Fruit fly (Drosophila melanogaster): ENCODE measurements around the gene CG31140.

dm6 chr3R:23920874-23921539, 42.0 kb upstream of the CG31140 start:
- TF ChIP-seq CG8478 (optimal IDR thresholded peaks at IDR 0.05), result no peak
- TF ChIP-seq Nf-YC (tag; optimal IDR thresholded peaks at IDR 0.05), result peak; percentile 32
- TF ChIP-seq oc (tag; optimal IDR thresholded peaks at IDR 0.05), result peak; percentile 59
- no peak for TF ChIP-seq lov (optimal IDR thresholded peaks at IDR 0.05)
- no peak for TF ChIP-seq lov (GFP tag; IDR thresholded peaks at IDR 0.05)
- TF ChIP-seq CG6175 (GFP tag; IDR thresholded peaks at IDR 0.05), result no peak
- TF ChIP-seq Dip2 (GFP tag; IDR thresholded peaks at IDR 0.05), result no peak
- TF ChIP-seq CG31441 (GFP tag; IDR thresholded peaks at IDR 0.05), result no peak

Data from whole organism, embryonic.